Fruit fly (Drosophila melanogaster) whole organism, embryonic: Measurements from ENCODE around the gene Mettl2.
A peak's percentile ranks its signal among the peaks of the same experiment; 100 is the strongest.

Source experiments
- Atf-2 ChIP-seq: fragments of 200-800 bp; sonication (Bioruptor generic); optimal IDR thresholded peaks from 2 replicates; lab custom pipeline; 2016; ENCODE audit warnings: missing biosample characterization, missing genetic modification characterization
- CG11085 ChIP-seq: fragments of 200-800 bp; sonication (Bioruptor generic); IDR thresholded peaks from 2 replicates; pipeline ENCODE4 v1.3.6; 2022; ENCODE audit warnings: missing biosample characterization, missing genetic modification characterization
- CG11456 ChIP-seq: fragments of 200-800 bp; sonication (Bioruptor generic); IDR thresholded peaks from 3 replicates; pipeline ENCODE4 v1.3.6; 2022; ENCODE audit warnings: missing biosample characterization, missing genetic modification characterization
- CG11723 ChIP-seq: fragments of 200-800 bp; sonication (Bioruptor generic); optimal IDR thresholded peaks from 2 replicates; lab custom pipeline; 2017; ENCODE audit warnings: missing biosample characterization, mild to moderate bottlenecking, missing genetic modification characterization
- CG13296 ChIP-seq: fragments of 200-800 bp; sonication (Bioruptor generic); optimal IDR thresholded peaks from 3 replicates; lab custom pipeline; 2018; ENCODE audit warnings: missing biosample characterization, mild to moderate bottlenecking, missing genetic modification characterization
- CG14710 ChIP-seq: fragments of 200-800 bp; sonication (Bioruptor generic); optimal IDR thresholded peaks from 3 replicates; lab custom pipeline; 2019; ENCODE audit warnings: missing biosample characterization, mild to moderate bottlenecking, missing genetic modification characterization, moderate library complexity
- CG15073 ChIP-seq: fragments of 200-800 bp; sonication (Bioruptor generic); optimal IDR thresholded peaks from 2 replicates; lab custom pipeline; 2016; ENCODE audit warnings: missing biosample characterization, missing genetic modification characterization
- CG1603 ChIP-seq: fragments of 200-800 bp; sonication (Bioruptor generic); optimal IDR thresholded peaks from 2 replicates; lab custom pipeline; 2019; ENCODE audit warnings: missing biosample characterization, mild to moderate bottlenecking, missing genetic modification characterization, moderate library complexity
- CG17359 ChIP-seq: fragments of 200-800 bp; sonication (Bioruptor generic); optimal IDR thresholded peaks from 3 replicates; lab custom pipeline; 2018; ENCODE audit warnings: missing biosample characterization, mild to moderate bottlenecking, missing genetic modification characterization, moderate library complexity
- CG17829 ChIP-seq: fragments of 200-800 bp; optimal IDR thresholded peaks from 2 replicates; lab custom pipeline; 2019; ENCODE audit warnings: missing biosample characterization, mild to moderate bottlenecking, missing genetic modification characterization, moderate library complexity
- CG18619 ChIP-seq: fragments of 200-800 bp; sonication (Bioruptor generic); optimal IDR thresholded peaks from 3 replicates; lab custom pipeline; 2017; ENCODE audit warnings: missing biosample characterization, mild to moderate bottlenecking, missing genetic modification characterization
- CG18764 ChIP-seq: fragments of 200-800 bp; sonication (Bioruptor generic); optimal IDR thresholded peaks from 3 replicates; lab custom pipeline; 2016; ENCODE audit warnings: missing biosample characterization, missing genetic modification characterization
- CG2116 ChIP-seq: fragments of 200-800 bp; sonication (Bioruptor generic); optimal IDR thresholded peaks from 3 replicates; lab custom pipeline; 2018; ENCODE audit warnings: missing biosample characterization, mild to moderate bottlenecking, missing genetic modification characterization
- CG2120 ChIP-seq: fragments of 200-800 bp; sonication (Bioruptor generic); optimal IDR thresholded peaks from 3 replicates; lab custom pipeline; 2016; ENCODE audit warnings: missing biosample characterization, missing genetic modification characterization
- CG2199 ChIP-seq: fragments of 200-800 bp; sonication (Bioruptor generic); IDR thresholded peaks from 3 replicates; pipeline ENCODE4 v1.3.6; 2022; ENCODE audit warnings: missing biosample characterization, missing genetic modification characterization
- CG2875 ChIP-seq: fragments of 200-800 bp; sonication (Bioruptor generic); optimal IDR thresholded peaks from 2 replicates; lab custom pipeline; 2017; ENCODE audit warnings: missing biosample characterization, mild to moderate bottlenecking, missing genetic modification characterization, missing genetic modification reagents
- CG34224 ChIP-seq: fragments of 200-800 bp; sonication (Bioruptor generic); IDR thresholded peaks from 3 replicates; pipeline ENCODE4 v1.3.6; 2022; ENCODE audit warnings: missing biosample characterization, missing genetic modification characterization; ENCODE audit not compliant: partially characterized antibody
- CG4707 ChIP-seq: fragments of 200-800 bp; sonication (Bioruptor generic); optimal IDR thresholded peaks from 2 replicates; lab custom pipeline; 2018; ENCODE audit warnings: missing biosample characterization, mild to moderate bottlenecking, missing genetic modification characterization, moderate library complexity
- CG9215 ChIP-seq: fragments of 200-800 bp; sonication (Bioruptor generic); IDR thresholded peaks from 2 replicates; pipeline ENCODE4 v1.3.6; 2022; ENCODE audit warnings: missing biosample characterization, missing genetic modification characterization
- CG9727 ChIP-seq: fragments of 200-800 bp; sonication (Bioruptor generic); optimal IDR thresholded peaks from 3 replicates; lab custom pipeline; 2017; ENCODE audit warnings: missing biosample characterization, mild to moderate bottlenecking, missing genetic modification characterization
- CkIIα-i1 ChIP-seq: fragments of 200-800 bp; sonication (Bioruptor generic); IDR thresholded peaks from 2 replicates; pipeline ENCODE4 v1.3.6; 2022; ENCODE audit warnings: missing biosample characterization, missing genetic modification characterization
- CoRest ChIP-seq: fragments of 200-800 bp; sonication (Bioruptor generic); optimal IDR thresholded peaks from 3 replicates; lab custom pipeline; 2018; ENCODE audit warnings: missing biosample characterization, mild to moderate bottlenecking, missing genetic modification characterization, moderate library complexity
- Deaf1 ChIP-seq: fragments of 200-800 bp; optimal IDR thresholded peaks from 3 replicates; lab custom pipeline; 2019; ENCODE audit warnings: missing biosample characterization, mild to moderate bottlenecking, missing genetic modification characterization, moderate library complexity
- H2.0 ChIP-seq: fragments of 200-800 bp; sonication (Bioruptor generic); IDR thresholded peaks from 2 replicates; pipeline ENCODE4 v1.3.6; 2022; ENCODE audit warnings: missing biosample characterization, missing genetic modification characterization
- Hmr ChIP-seq: fragments of 200-800 bp; sonication (Bioruptor generic); optimal IDR thresholded peaks from 3 replicates; lab custom pipeline; 2017; ENCODE audit warnings: mild to moderate bottlenecking, missing biosample characterization, missing genetic modification reagents, missing genetic modification characterization
- Mes4 ChIP-seq: fragments of 200-800 bp; sonication (Bioruptor generic); optimal IDR thresholded peaks from 2 replicates; lab custom pipeline; 2016; ENCODE audit warnings: missing biosample characterization, missing genetic modification characterization
- NFAT ChIP-seq: fragments of 200-800 bp; sonication (Bioruptor generic); IDR thresholded peaks from 2 replicates; pipeline ENCODE4 v1.3.6; 2022; ENCODE audit warnings: missing biosample characterization, missing genetic modification characterization
- Oli ChIP-seq: fragments of 200-800 bp; sonication (Bioruptor generic); optimal IDR thresholded peaks from 2 replicates; lab custom pipeline; 2018; ENCODE audit warnings: missing biosample characterization, mild to moderate bottlenecking, missing genetic modification characterization, moderate library complexity
- Sox102F ChIP-seq: fragments of 200-800 bp; sonication (Bioruptor generic); optimal IDR thresholded peaks from 2 replicates; lab custom pipeline; 2018; ENCODE audit warnings: missing biosample characterization, mild to moderate bottlenecking, missing genetic modification characterization, moderate library complexity
- Taf1 ChIP-seq: fragments of 200-800 bp; sonication (Bioruptor generic); IDR thresholded peaks from 2 replicates; pipeline ENCODE4 v1.3.6; 2022; ENCODE audit warnings: missing biosample characterization, missing genetic modification characterization
- Usf ChIP-seq: fragments of 200-800 bp; sonication (Bioruptor generic); optimal IDR thresholded peaks from 2 replicates; lab custom pipeline; 2017; ENCODE audit warnings: missing genotype, missing biosample characterization, missing genetic modification characterization
- ab ChIP-seq: fragments of 200-800 bp; sonication (Bioruptor generic); optimal IDR thresholded peaks from 2 replicates; lab custom pipeline; 2016; ENCODE audit warnings: missing biosample characterization, missing genetic modification characterization
- ac ChIP-seq: fragments of 200-800 bp; sonication (Bioruptor generic); optimal IDR thresholded peaks from 3 replicates; lab custom pipeline; 2017; ENCODE audit warnings: missing biosample characterization, mild to moderate bottlenecking, missing genetic modification characterization
- al ChIP-seq: fragments of 200-800 bp; sonication (Bioruptor generic); IDR thresholded peaks from 2 replicates; pipeline ENCODE4 v1.3.6; 2022; ENCODE audit warnings: missing biosample characterization, missing genetic modification characterization
- dati ChIP-seq: fragments of 200-800 bp; sonication (Bioruptor generic); IDR thresholded peaks from 2 replicates; pipeline ENCODE4 v1.3.6; 2022; ENCODE audit warnings: missing biosample characterization, missing genetic modification characterization
- ewg ChIP-seq: fragments of 200-800 bp; sonication (Bioruptor generic); optimal IDR thresholded peaks from 3 replicates; lab custom pipeline; 2017; ENCODE audit warnings: mild to moderate bottlenecking, missing biosample characterization, missing genetic modification reagents, missing genetic modification characterization
- gfzf ChIP-seq: fragments of 200-800 bp; sonication (Bioruptor generic); optimal IDR thresholded peaks from 2 replicates; lab custom pipeline; 2016; ENCODE audit warnings: missing biosample characterization, mild to moderate bottlenecking, missing genetic modification characterization, moderate library complexity
- lab ChIP-seq: fragments of 200-800 bp; sonication (Bioruptor generic); optimal IDR thresholded peaks from 3 replicates; lab custom pipeline; 2017; ENCODE audit warnings: missing biosample characterization, missing genetic modification characterization, mild to moderate bottlenecking, moderate library complexity, missing genetic modification reagents
- lilli ChIP-seq: fragments of 200-800 bp; sonication (Bioruptor generic); optimal IDR thresholded peaks from 3 replicates; lab custom pipeline; 2016; ENCODE audit warnings: missing biosample characterization, missing genetic modification characterization
- mld ChIP-seq: fragments of 200-800 bp; sonication (Bioruptor generic); IDR thresholded peaks from 3 replicates; pipeline ENCODE4 v1.3.6; 2022; ENCODE audit warnings: missing biosample characterization, missing genetic modification characterization; ENCODE audit not compliant: partially characterized antibody
- org-1 ChIP-seq: fragments of 200-800 bp; sonication (Bioruptor generic); optimal IDR thresholded peaks from 2 replicates; lab custom pipeline; 2017; ENCODE audit warnings: missing biosample characterization, missing genetic modification characterization
- otp ChIP-seq: fragments of 200-800 bp; sonication (Bioruptor generic); IDR thresholded peaks from 3 replicates; pipeline ENCODE4, ENCODE4 v1.3.6; 2022; ENCODE audit warnings: missing biosample characterization, missing genetic modification characterization
- phol ChIP-seq: fragments of 200-800 bp; sonication (Bioruptor generic); optimal IDR thresholded peaks from 3 replicates; lab custom pipeline; 2018; ENCODE audit warnings: missing biosample characterization, mild to moderate bottlenecking, missing genetic modification characterization, moderate library complexity
- salm ChIP-seq: fragments of 200-800 bp; sonication (Bioruptor generic); optimal IDR thresholded peaks from 2 replicates; lab custom pipeline; 2018; ENCODE audit warnings: missing biosample characterization, mild to moderate bottlenecking, missing genetic modification characterization
- sens ChIP-seq: fragments of 200-800 bp; sonication (Bioruptor generic); peaks from one replicate; lab custom pipeline; 2016; ENCODE audit warnings: missing biosample characterization, missing genetic modification characterization
- tgo ChIP-seq: fragments of 200-800 bp; sonication (Bioruptor generic); IDR thresholded peaks from 3 replicates; pipeline ENCODE4 v1.3.6; 2022; ENCODE audit warnings: missing biosample characterization, missing genetic modification characterization
- tin ChIP-seq: fragments of 200-800 bp; sonication (Bioruptor generic); optimal IDR thresholded peaks from 3 replicates; lab custom pipeline; 2016; ENCODE audit warnings: missing biosample characterization, missing genetic modification characterization
- toy ChIP-seq: fragments of 200-800 bp; sonication (Bioruptor generic); IDR thresholded peaks from 2 replicates; pipeline ENCODE4 v1.3.6; 2022; ENCODE audit warnings: missing biosample characterization, missing genetic modification characterization
- unpg ChIP-seq: fragments of 200-800 bp; sonication (Bioruptor generic); optimal IDR thresholded peaks from 3 replicates; lab custom pipeline; 2018; ENCODE audit warnings: missing biosample characterization, mild to moderate bottlenecking, missing genetic modification characterization, moderate library complexity
- vvl ChIP-seq: fragments of 200-800 bp; sonication (Bioruptor generic); IDR thresholded peaks from 2 replicates; pipeline ENCODE4 v1.3.6; 2022; ENCODE audit warnings: missing biosample characterization, missing genetic modification characterization
- zf30C ChIP-seq: fragments of 200-800 bp; sonication (Bioruptor generic); optimal IDR thresholded peaks from 3 replicates; lab custom pipeline; 2018; ENCODE audit warnings: missing biosample characterization, mild to moderate bottlenecking, missing genetic modification characterization

Mettl2 gene

DNA sequence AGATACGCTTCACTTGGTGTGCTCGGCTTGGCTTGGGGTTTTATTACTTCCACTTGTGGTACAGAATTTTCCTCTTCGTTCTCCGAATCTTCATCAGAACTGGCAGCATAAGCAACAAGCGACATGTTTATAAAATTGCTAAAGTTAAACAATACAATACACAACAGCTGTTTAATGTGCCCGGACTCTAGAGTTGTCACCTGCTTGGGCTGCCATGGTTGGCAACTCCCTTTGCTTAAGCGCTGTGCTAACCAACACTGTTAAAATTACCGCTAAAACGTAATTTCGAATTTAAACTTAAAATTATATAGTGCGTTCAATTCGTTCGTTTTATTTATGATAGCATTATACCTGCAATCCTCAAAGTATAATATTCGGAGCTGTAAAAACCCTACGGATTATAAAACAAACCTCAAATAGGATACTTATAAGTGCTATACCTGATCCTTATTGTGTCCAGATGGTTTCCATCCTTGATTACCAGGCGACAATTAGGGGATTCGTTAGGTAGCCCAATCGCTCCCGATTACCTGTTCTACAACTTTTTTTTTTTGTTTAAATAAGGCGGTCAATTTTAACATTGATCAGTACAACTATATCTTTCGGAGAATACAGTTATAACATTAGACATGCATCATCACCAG is 8.4 kb upstream of the Mettl2 start, which contains the start of the genes CG17249 and Bro (continued):
- no peak for TF ChIP-seq Usf (GFP tag; lab: Kevin White, UChicago)
- no peak for TF ChIP-seq CkIIα-i1 (GFP tag; lab: Robert Waterston, UW)
- TF ChIP-seq Deaf1 (tag; lab: Kevin White, UChicago): no peak
- TF ChIP-seq ac: no peak
- no peak for TF ChIP-seq al (GFP tag; lab: Robert Waterston, UW)
- TF ChIP-seq CG9727 (GFP tag; lab: Kevin White, UChicago): no peak
- TF ChIP-seq CG15073 (GFP tag; lab: Kevin White, UChicago): no peak
- TF ChIP-seq lilli: peak; percentile 72
- TF ChIP-seq CG1603 (tag; lab: Kevin White, UChicago): peak; percentile 85
- TF ChIP-seq CG9215 (GFP tag; lab: Robert Waterston, UW): no peak
- no peak for TF ChIP-seq CG11456 (GFP tag; lab: Robert Waterston, UW)
- TF ChIP-seq CG2875 (GFP tag; lab: Kevin White, UChicago): no peak
- TF ChIP-seq Taf1 (GFP tag; lab: Robert Waterston, UW): no peak
- TF ChIP-seq salm (tag; lab: Kevin White, UChicago): no peak
- TF ChIP-seq CG13296 (GFP tag; lab: Kevin White, UChicago): no peak
- TF ChIP-seq CG17359: no peak
- no peak for TF ChIP-seq tin (GFP tag; lab: Kevin White, UChicago)
- no peak for TF ChIP-seq CG4707 (GFP tag; lab: Kevin White, UChicago)
- no peak for TF ChIP-seq Mes4 (GFP tag; lab: Kevin White, UChicago)
- peak; percentile 55 for TF ChIP-seq sens (GFP tag; lab: Kevin White, UChicago)
- no peak for TF ChIP-seq otp
- TF ChIP-seq NFAT (GFP tag; lab: Robert Waterston, UW): peak; percentile 40; the same call in 1 of the 2 replicates
- no peak for TF ChIP-seq Atf-2
- no peak for TF ChIP-seq CG11723 (GFP tag; lab: Kevin White, UChicago)
- peak; percentile 72 for TF ChIP-seq CG2120 (GFP tag; lab: Kevin White, UChicago)
- no peak for TF ChIP-seq Sox102F (GFP tag; lab: Kevin White, UChicago)
- TF ChIP-seq toy (GFP tag; lab: Robert Waterston, UW): no peak
- peak; percentile 37 for TF ChIP-seq phol (tag; lab: Kevin White, UChicago)
- TF ChIP-seq CG14710 (tag; lab: Kevin White, UChicago): peak; percentile 71
- TF ChIP-seq CG2199 (GFP tag; lab: Robert Waterston, UW): no peak
- no peak for TF ChIP-seq org-1 (GFP tag; lab: Kevin White, UChicago)
- TF ChIP-seq lab (GFP tag; lab: Kevin White, UChicago): no peak
- no peak for TF ChIP-seq ab
- TF ChIP-seq unpg (GFP tag; lab: Kevin White, UChicago): no peak
- TF ChIP-seq vvl (GFP tag; lab: Robert Waterston, UW): peak; percentile 72
- peak; percentile 53 for TF ChIP-seq gfzf (GFP tag; lab: Kevin White, UChicago)
- TF ChIP-seq CG2116 (GFP tag; lab: Kevin White, UChicago): peak; percentile 45
- TF ChIP-seq tgo (GFP tag; lab: Robert Waterston, UW): no peak
- peak; percentile 42 for TF ChIP-seq Hmr (GFP tag; lab: Kevin White, UChicago)
- no peak for TF ChIP-seq dati
- TF ChIP-seq CG18764 (GFP tag; lab: Kevin White, UChicago): no peak
- TF ChIP-seq H2.0: no peak
- no peak for TF ChIP-seq CG11085 (GFP tag; lab: Robert Waterston, UW)
- TF ChIP-seq CG17829 (tag; lab: Kevin White, UChicago): peak; percentile 3
- peak; percentile 32 for TF ChIP-seq CoRest (tag; lab: Kevin White, UChicago)
- TF ChIP-seq zf30C (GFP tag; lab: Kevin White, UChicago): no peak
- no peak for TF ChIP-seq mld (GFP tag; lab: Robert Waterston, UW)
- TF ChIP-seq Oli (tag; lab: Kevin White, UChicago): no peak
- no peak for TF ChIP-seq CG34224 (GFP tag; lab: Robert Waterston, UW)
- TF ChIP-seq CG18619 (GFP tag; lab: Kevin White, UChicago): no peak
- TF ChIP-seq ewg: no peak
